Fruit fly (Drosophila melanogaster) whole organism, embryonic: Measurements from ENCODE around the gene CG11158.
A peak's percentile ranks its signal among the peaks of the same experiment; 100 is the strongest.

Experiments used
- Atf-2 ChIP-seq: fragments of 200-800 bp; sonication (Bioruptor generic); optimal IDR thresholded peaks from 2 replicates; lab custom pipeline; 2016; ENCODE audit warnings: missing biosample characterization, missing genetic modification characterization
- B-H2 ChIP-seq: fragments of 200-800 bp; sonication (Bioruptor generic); optimal IDR thresholded peaks from 2 replicates; lab custom pipeline; 2018; ENCODE audit warnings: missing biosample characterization, mild to moderate bottlenecking, missing genetic modification characterization
- BtbVII ChIP-seq: fragments of 200-800 bp; sonication (Bioruptor generic); optimal IDR thresholded peaks from 3 replicates; lab custom pipeline; 2017; ENCODE audit warnings: missing biosample characterization, mild to moderate bottlenecking, missing genetic modification characterization
- CG12219 ChIP-seq: fragments of 200-800 bp; sonication (Bioruptor generic); optimal IDR thresholded peaks from 3 replicates; lab custom pipeline; 2018; ENCODE audit warnings: missing biosample characterization, mild to moderate bottlenecking, missing genetic modification characterization
- CG13287 ChIP-seq: fragments of 200-800 bp; sonication (Bioruptor generic); IDR thresholded peaks from 2 replicates; pipeline ENCODE4 v1.3.6; 2022; ENCODE audit warnings: missing biosample characterization, missing genetic modification characterization; ENCODE audit not compliant: partially characterized antibody
- CG1603 ChIP-seq: fragments of 200-800 bp; sonication (Bioruptor generic); optimal IDR thresholded peaks from 2 replicates; lab custom pipeline; 2019; ENCODE audit warnings: missing biosample characterization, mild to moderate bottlenecking, missing genetic modification characterization, moderate library complexity
- CG17359 ChIP-seq: fragments of 200-800 bp; sonication (Bioruptor generic); optimal IDR thresholded peaks from 3 replicates; lab custom pipeline; 2018; ENCODE audit warnings: missing biosample characterization, mild to moderate bottlenecking, missing genetic modification characterization, moderate library complexity
- CG17802 ChIP-seq: fragments of 200-800 bp; sonication (Bioruptor generic); optimal IDR thresholded peaks from 2 replicates; lab custom pipeline; 2018; ENCODE audit warnings: missing biosample characterization, mild to moderate bottlenecking, missing genetic modification characterization, moderate library complexity
- CG3281 ChIP-seq: fragments of 200-800 bp; sonication (Bioruptor generic); optimal IDR thresholded peaks from 3 replicates; lab custom pipeline; 2017; ENCODE audit warnings: missing biosample characterization, mild to moderate bottlenecking, missing genetic modification characterization
- CG3726 ChIP-seq: fragments of 200-800 bp; sonication (Bioruptor generic); IDR thresholded peaks from 3 replicates; pipeline ENCODE4, ENCODE4 v1.3.6; 2022; ENCODE audit warnings: missing biosample characterization, missing genetic modification characterization
- CG4404 ChIP-seq: fragments of 200-800 bp; sonication (Bioruptor generic); IDR thresholded peaks from 2 replicates; pipeline ENCODE4 v1.3.6; 2022; ENCODE audit warnings: missing biosample characterization, missing genetic modification characterization
- CG6765 ChIP-seq: fragments of 200-800 bp; sonication (Bioruptor generic); optimal IDR thresholded peaks from 3 replicates; lab custom pipeline; 2017; ENCODE audit warnings: missing biosample characterization, mild to moderate bottlenecking, missing genetic modification characterization
- CG6854 ChIP-seq: fragments of 200-800 bp; sonication (Bioruptor generic); optimal IDR thresholded peaks from 3 replicates; lab custom pipeline; 2017; ENCODE audit warnings: missing biosample characterization, mild to moderate bottlenecking, missing genetic modification characterization
- CG7271 ChIP-seq: fragments of 200-800 bp; sonication (Bioruptor generic); optimal IDR thresholded peaks from 2 replicates; lab custom pipeline; 2018; ENCODE audit warnings: missing biosample characterization, mild to moderate bottlenecking, missing genetic modification characterization, moderate library complexity
- CG7372 ChIP-seq: fragments of 200-800 bp; sonication (Bioruptor generic); IDR thresholded peaks from 2 replicates; pipeline ENCODE4 v1.3.6; 2022; ENCODE audit warnings: missing biosample characterization, missing genetic modification characterization
- CG7928 ChIP-seq: fragments of 200-800 bp; sonication (Bioruptor generic); optimal IDR thresholded peaks from 2 replicates; lab custom pipeline; 2017; ENCODE audit warnings: missing biosample characterization, mild to moderate bottlenecking, missing genetic modification characterization
- CG8281 ChIP-seq: fragments of 200-800 bp; sonication (Bioruptor generic); optimal IDR thresholded peaks from 2 replicates; lab custom pipeline; 2018; ENCODE audit warnings: missing biosample characterization, mild to moderate bottlenecking, missing genetic modification characterization, moderate library complexity
- CG8765 ChIP-seq: fragments of 200-800 bp; sonication (Bioruptor generic); IDR thresholded peaks from 2 replicates; pipeline ENCODE4 v1.3.6; 2022; ENCODE audit warnings: missing biosample characterization, missing genetic modification characterization
- CG8924 ChIP-seq: fragments of 200-800 bp; optimal IDR thresholded peaks from 3 replicates; lab custom pipeline; 2019; ENCODE audit warnings: missing biosample characterization, mild to moderate bottlenecking, missing genetic modification characterization, moderate library complexity
- CG9437 ChIP-seq: fragments of 200-800 bp; sonication (Bioruptor generic); optimal IDR thresholded peaks from 2 replicates; lab custom pipeline; 2018; ENCODE audit warnings: missing biosample characterization, mild to moderate bottlenecking, missing genetic modification characterization
- Elba2 ChIP-seq: fragments of 200-800 bp; sonication (Bioruptor generic); optimal IDR thresholded peaks from 3 replicates; lab custom pipeline; 2016; ENCODE audit warnings: missing biosample characterization, missing genetic modification characterization
- Fer3 ChIP-seq: fragments of 200-800 bp; sonication (Bioruptor generic); optimal IDR thresholded peaks from 2 replicates; lab custom pipeline; 2018; ENCODE audit warnings: missing biosample characterization, mild to moderate bottlenecking, missing genetic modification characterization, moderate library complexity
- Gsc ChIP-seq: fragments of 200-800 bp; sonication (Bioruptor generic); IDR thresholded peaks from 2 replicates; pipeline ENCODE4 v1.3.6; 2022; ENCODE audit warnings: missing biosample characterization, missing genetic modification characterization
- HmgD ChIP-seq: fragments of 200-800 bp; sonication (Bioruptor generic); optimal IDR thresholded peaks from 3 replicates; lab custom pipeline; 2016; ENCODE audit warnings: missing biosample characterization, missing genetic modification characterization
- Myb ChIP-seq: fragments of 200-800 bp; sonication (Bioruptor generic); optimal IDR thresholded peaks from 2 replicates; lab custom pipeline; 2016; ENCODE audit warnings: missing biosample characterization, missing genetic modification characterization
- Pdp1 ChIP-seq, 2 experiments: fragments of 200-800 bp; sonication (Bioruptor generic); optimal IDR thresholded peaks; 3 replicates each; lab custom pipeline; 2016; ENCODE audit warnings: missing biosample characterization in 2 of 2, missing genetic modification characterization in 2 of 2, mild to moderate bottlenecking in 1 of 2, moderate library complexity in 1 of 2
- Sin3A ChIP-seq: fragments of >200 bp; optimal IDR thresholded peaks from 2 replicates; lab custom pipeline; 2018
- Stat92E ChIP-seq, 3 experiments: fragments of >200 bp in 2 of 3; fragments of 200-800 bp in 1 of 3; sonication (Bioruptor generic) in 1 of 3; optimal IDR thresholded peaks; 2 replicates each; lab custom pipeline; 2017 to 2019; ENCODE audit warnings: missing biosample characterization in 3 of 3, missing genetic modification characterization in 3 of 3, mild to moderate bottlenecking in 1 of 3, moderate library complexity in 1 of 3
- bigmax ChIP-seq: fragments of 200-800 bp; sonication (Bioruptor generic); optimal IDR thresholded peaks from 2 replicates; lab custom pipeline; 2018; ENCODE audit warnings: missing biosample characterization, mild to moderate bottlenecking, missing genetic modification characterization
- caup ChIP-seq: fragments of 200-800 bp; sonication (Bioruptor generic); optimal IDR thresholded peaks from 3 replicates; lab custom pipeline; 2017; ENCODE audit warnings: missing biosample characterization, mild to moderate bottlenecking, missing genetic modification characterization, moderate library complexity; ENCODE audit not compliant: severe bottlenecking
- cg ChIP-seq: fragments of 200-800 bp; sonication (Bioruptor generic); optimal IDR thresholded peaks from 3 replicates; lab custom pipeline; 2019; ENCODE audit warnings: missing biosample characterization, mild to moderate bottlenecking, missing genetic modification characterization, moderate library complexity
- chinmo ChIP-seq: fragments of 200-800 bp; sonication (Bioruptor generic); IDR thresholded peaks from 4 replicates; pipeline ENCODE4 v1.3.6; 2022; ENCODE audit warnings: missing biosample characterization, missing genetic modification characterization; ENCODE audit not compliant: partially characterized antibody
- dm ChIP-seq: fragments of 200-800 bp; sonication (Bioruptor generic); optimal IDR thresholded peaks from 3 replicates; lab custom pipeline; 2016; ENCODE audit warnings: missing biosample characterization, missing genetic modification characterization
- gcm ChIP-seq: fragments of 200-800 bp; sonication (Bioruptor generic); optimal IDR thresholded peaks from 2 replicates; lab custom pipeline; 2019; ENCODE audit warnings: missing biosample characterization, mild to moderate bottlenecking, missing genetic modification characterization, moderate library complexity
- gsb ChIP-seq: fragments of 200-800 bp; sonication (Bioruptor generic); IDR thresholded peaks from 2 replicates; pipeline ENCODE4 v1.3.6; 2022; ENCODE audit warnings: missing biosample characterization, missing genetic modification characterization
- jigr1 ChIP-seq: fragments of 200-800 bp; sonication (Bioruptor generic); IDR thresholded peaks from 3 replicates; pipeline ENCODE4 v1.3.6; 2022; ENCODE audit warnings: missing biosample characterization, missing genetic modification characterization
- jing ChIP-seq: fragments of 200-800 bp; sonication (Bioruptor generic); optimal IDR thresholded peaks from 2 replicates; lab custom pipeline; 2018; ENCODE audit warnings: missing biosample characterization, mild to moderate bottlenecking, missing genetic modification characterization
- lmd ChIP-seq: fragments of 200-800 bp; sonication (Bioruptor generic); IDR thresholded peaks from 2 replicates; pipeline ENCODE4 v1.3.6; 2022; ENCODE audit warnings: missing biosample characterization, missing genetic modification characterization
- otp ChIP-seq: fragments of 200-800 bp; sonication (Bioruptor generic); IDR thresholded peaks from 3 replicates; pipeline ENCODE4, ENCODE4 v1.3.6; 2022; ENCODE audit warnings: missing biosample characterization, missing genetic modification characterization
- pho ChIP-seq: fragments of 200-800 bp; sonication (Bioruptor generic); optimal IDR thresholded peaks from 2 replicates; lab custom pipeline; 2016; ENCODE audit warnings: missing biosample characterization, missing genetic modification characterization
- prd ChIP-seq, 3 experiments: fragments of >200 bp in 2 of 3; fragments of 200-800 bp in 1 of 3; sonication (Bioruptor generic) in 1 of 3; optimal IDR thresholded peaks in 2 of 3; IDR thresholded peaks in 1 of 3; 2 replicates in 2 of 3; 3 replicates in 1 of 3; pipeline versions ENCODE4 v1.3.6 to Lab custom; 2017 to 2022; ENCODE audit warnings: missing biosample characterization in 1 of 3, missing genetic modification characterization in 1 of 3
- shn ChIP-seq: fragments of 200-800 bp; sonication (Bioruptor generic); optimal IDR thresholded peaks from 3 replicates; lab custom pipeline; 2016; ENCODE audit warnings: missing biosample characterization, missing genetic modification characterization
- slbo ChIP-seq: fragments of 200-800 bp; sonication (Bioruptor generic); IDR thresholded peaks from 2 replicates; pipeline ENCODE4 v1.3.6; 2022; ENCODE audit warnings: missing biosample characterization, missing genetic modification characterization
- so ChIP-seq: fragments of 200-800 bp; sonication (Bioruptor generic); IDR thresholded peaks from 3 replicates; pipeline ENCODE4 v1.3.6; 2022; ENCODE audit warnings: missing biosample characterization, missing genetic modification characterization
- stc ChIP-seq: fragments of 200-800 bp; sonication (Bioruptor generic); IDR thresholded peaks from 2 replicates; pipeline ENCODE4 v1.3.6; 2022; ENCODE audit warnings: missing biosample characterization, missing genetic modification characterization
- tll ChIP-seq, 2 experiments: fragments of 200-800 bp in 1 of 2; fragments of >200 bp in 1 of 2; sonication (Bioruptor generic) in 1 of 2; optimal IDR thresholded peaks; 2 replicates each; lab custom pipeline; 2017 to 2019; ENCODE audit warnings: missing biosample characterization in 2 of 2, missing genetic modification characterization in 2 of 2, mild to moderate bottlenecking in 1 of 2, moderate library complexity in 1 of 2
- zen2 ChIP-seq: fragments of 200-800 bp; sonication (Bioruptor generic); IDR thresholded peaks from 3 replicates; pipeline ENCODE4 v1.3.6; 2022; ENCODE audit warnings: missing biosample characterization, missing genetic modification characterization; ENCODE audit not compliant: partially characterized antibody

CG11158 gene

DNA sequence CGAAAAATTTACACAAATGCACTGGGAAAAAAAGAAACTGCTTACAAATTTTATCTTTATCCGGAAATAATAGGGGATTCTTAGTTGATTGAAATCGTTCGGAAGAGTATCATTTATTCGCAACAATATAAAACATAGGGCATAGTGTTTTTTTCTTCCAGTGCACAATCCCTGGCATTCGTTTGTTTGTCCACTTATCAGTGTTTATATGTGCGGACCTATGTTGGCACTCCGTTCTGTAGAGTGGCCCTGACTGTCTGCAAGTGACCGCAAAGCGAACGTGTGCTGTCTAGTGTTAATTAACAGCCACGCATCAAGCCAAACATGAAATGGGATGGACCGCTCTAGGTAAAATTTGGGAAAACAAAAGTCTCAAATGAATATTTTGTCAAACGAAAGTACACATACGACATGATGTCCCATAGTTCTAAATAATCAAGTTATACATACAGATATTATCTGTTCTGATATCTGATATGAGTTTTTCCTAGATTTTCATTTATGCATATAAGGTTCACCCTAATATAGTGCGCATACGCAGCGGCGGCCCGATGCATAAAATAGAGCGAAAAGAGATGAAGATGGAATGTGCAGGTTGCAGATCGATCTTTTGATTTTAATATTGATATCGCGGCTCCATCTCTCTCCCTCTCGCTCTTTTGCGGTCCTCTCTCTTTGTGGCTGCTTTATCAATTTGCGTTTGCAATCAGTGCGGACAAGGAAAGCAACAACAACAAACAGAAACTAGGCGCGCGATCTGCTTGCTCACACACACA, 41.4 kb upstream of the CG11158 start (continued):
- TF ChIP-seq Gsc (peak; percentile 76), shn (GFP tag; lab: Kevin White, UChicago) (peak; percentile 92), B-H2 (GFP tag; lab: Kevin White, UChicago) (peak; percentile 67), tll (GFP tag; optimal IDR thresholded peaks at IDR 0.05; lab: Kevin White, UChicago) (no peak), chinmo (GFP tag; lab: Robert Waterston, UW) (no peak; the same call in 3 of the 4 replicates), caup (GFP tag; lab: Kevin White, UChicago) (peak; percentile 92), stc (GFP tag; lab: Robert Waterston, UW) (peak; percentile 87), CG17802 (tag; lab: Kevin White, UChicago) (peak; percentile 73), Elba2 (GFP tag; lab: Kevin White, UChicago) (peak; percentile 33), CG3726 (GFP tag; lab: Robert Waterston, UW) (peak; percentile 84), CG9437 (GFP tag; lab: Kevin White, UChicago) (peak; percentile 89), CG7271 (tag; lab: Kevin White, UChicago) (no peak), CG7928 (peak; percentile 51), so (peak; percentile 95), CG6854 (peak; percentile 85), slbo (peak; percentile 97), gcm (GFP tag; lab: Kevin White, UChicago) (peak; percentile 86), CG12219 (GFP tag; lab: Kevin White, UChicago) (peak; percentile 90), CG3281 (GFP tag; lab: Kevin White, UChicago) (peak; percentile 93), gsb (GFP tag; lab: Robert Waterston, UW) (peak; percentile 91), bigmax (no peak), Stat92E (GFP tag; optimal IDR thresholded peaks at IDR 0.05; lab: Kevin White, UChicago) (no peak), BtbVII (GFP tag; lab: Kevin White, UChicago) (peak; percentile 88), Sin3A (lab: Kevin White, UChicago) (no peak), CG4404 (GFP tag; lab: Robert Waterston, UW) (peak; percentile 82), zen2 (GFP tag; lab: Robert Waterston, UW) (no peak), jigr1 (GFP tag; lab: Robert Waterston, UW) (peak; percentile 77; the same call in 2 of the 3 replicates), jing (GFP tag; lab: Kevin White, UChicago) (peak; percentile 84), Pdp1 (GFP tag; optimal IDR thresholded peaks at IDR 0.05; lab: Kevin White, UChicago) (peak; percentile 93 to 96), Atf-2 (GFP tag; lab: Kevin White, UChicago) (peak; percentile 94), CG8281 (tag; lab: Kevin White, UChicago) (peak; percentile 81), CG8924 (tag; lab: Kevin White, UChicago) (peak; percentile 93), pho (GFP tag; lab: Kevin White, UChicago) (peak; percentile 96), prd (optimal IDR thresholded peaks at IDR 0.05; lab: Kevin White, UChicago) (no peak), prd (GFP tag; IDR thresholded peaks at IDR 0.05; lab: Robert Waterston, UW) (peak; percentile 94), Fer3 (tag; lab: Kevin White, UChicago) (peak; percentile 93), cg (GFP tag; lab: Kevin White, UChicago) (no peak), CG8765 (GFP tag; lab: Robert Waterston, UW) (peak; percentile 84), otp (peak; percentile 85; the same call in 2 of the 3 replicates), CG13287 (no peak), CG17359 (tag; lab: Kevin White, UChicago) (peak; percentile 93), HmgD (GFP tag; lab: Kevin White, UChicago) (peak; percentile 86), CG7372 (GFP tag; lab: Robert Waterston, UW) (peak; percentile 88), dm (peak; percentile 90), CG6765 (GFP tag; lab: Kevin White, UChicago) (peak; percentile 87), lmd (GFP tag; lab: Robert Waterston, UW) (peak; percentile 96), Myb (peak; percentile 88), CG1603 (tag; lab: Kevin White, UChicago) (peak; percentile 83)
